Worm (Caenorhabditis elegans) whole organism, early embryonic: Measurements from ENCODE around the gene T24B8.4.

Source experiments
- ama-1 ChIP-seq: fragments of 150-350 bp; optimal IDR thresholded peaks from 2 replicates; lab custom pipeline; 2014
- ceh-36 ChIP-seq: sonication (generic microtip); optimal IDR thresholded peaks from 2 replicates; lab custom pipeline; 2016; ENCODE audit warnings: missing genetic modification characterization, inconsistent platforms, missing compliant biosample characterization

DNA sequence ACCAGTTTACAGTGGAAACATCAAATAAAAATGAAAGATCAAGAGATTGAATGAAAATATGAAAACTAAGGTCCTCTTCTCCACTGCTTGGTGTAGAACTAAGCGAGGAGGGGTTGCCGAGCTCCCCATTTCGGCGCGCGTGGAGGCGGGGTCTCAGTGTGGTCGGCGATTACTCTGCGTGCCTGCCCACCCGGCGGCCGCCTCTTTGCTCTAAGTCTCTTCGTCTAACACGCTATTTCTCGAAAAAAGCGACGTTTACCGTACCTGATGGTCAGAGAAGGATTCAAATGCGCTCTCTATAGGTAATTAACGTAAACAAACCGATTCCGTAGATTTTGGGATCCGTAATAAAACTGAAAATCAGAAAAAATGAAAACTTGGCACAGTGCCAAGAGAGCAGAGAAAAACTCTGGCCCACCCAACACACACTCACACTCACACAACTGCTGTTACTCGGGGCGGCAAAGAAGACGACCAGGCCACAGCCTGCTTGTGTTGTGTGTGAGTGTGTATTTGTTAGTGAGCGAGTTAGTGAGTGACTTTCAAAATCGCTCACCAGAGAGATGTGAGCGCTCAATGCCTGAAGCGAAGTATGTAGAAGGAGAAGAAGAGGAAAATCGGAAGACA, 9.0 kb downstream of the T24B8.4 start:
- TF ChIP-seq ama-1 (no peak), ceh-36 (tag; lab: Kevin White, UChicago) (no peak)
